Fruit fly (Drosophila melanogaster) whole organism, prepupa: ENCODE results near the gene bma.

Source experiments
- CG10631 ChIP-seq: fragments of 200-800 bp; sonication (Bioruptor generic); optimal IDR thresholded peaks from 2 replicates; lab custom pipeline; 2016; ENCODE audit warnings: missing biosample characterization, missing genetic modification characterization
- CG11294 ChIP-seq: fragments of 200-800 bp; sonication (Bioruptor generic); IDR thresholded peaks from 2 replicates; pipeline ENCODE4 v1.3.6; 2022; ENCODE audit warnings: missing biosample characterization, missing genetic modification characterization
- CG11902 ChIP-seq: fragments of 200-800 bp; sonication (Bioruptor generic); optimal IDR thresholded peaks from 3 replicates; lab custom pipeline; 2016; ENCODE audit warnings: missing biosample characterization, missing genetic modification characterization
- CG15336 ChIP-seq: fragments of 200-800 bp; sonication (Bioruptor generic); IDR thresholded peaks from 2 replicates; pipeline ENCODE4 v1.3.6; 2022; ENCODE audit warnings: missing biosample characterization, missing genetic modification characterization
- CG1621 ChIP-seq: fragments of 200-800 bp; sonication (Bioruptor generic); optimal IDR thresholded peaks from 3 replicates; lab custom pipeline; 2018; ENCODE audit warnings: missing biosample characterization, mild to moderate bottlenecking, missing genetic modification characterization
- CG16779 ChIP-seq: fragments of 200-800 bp; sonication (Bioruptor generic); optimal IDR thresholded peaks from 3 replicates; lab custom pipeline; 2017; ENCODE audit warnings: missing biosample characterization, mild to moderate bottlenecking, missing genetic modification characterization
- CG3032 ChIP-seq: fragments of 200-800 bp; optimal IDR thresholded peaks from 2 replicates; lab custom pipeline; 2019; ENCODE audit warnings: missing biosample characterization, mild to moderate bottlenecking, missing genetic modification characterization, moderate library complexity
- CG31627 ChIP-seq: fragments of 200-800 bp; sonication (Bioruptor generic); optimal IDR thresholded peaks from 3 replicates; lab custom pipeline; 2016; ENCODE audit warnings: missing biosample characterization, missing genetic modification characterization
- CG32006 ChIP-seq: fragments of 200-800 bp; sonication (Bioruptor generic); optimal IDR thresholded peaks from 3 replicates; lab custom pipeline; 2017; ENCODE audit warnings: missing biosample characterization, mild to moderate bottlenecking, missing genetic modification characterization
- CG34406 ChIP-seq: fragments of 200-800 bp; sonication (Bioruptor generic); optimal IDR thresholded peaks from 3 replicates; lab custom pipeline; 2016; ENCODE audit warnings: missing biosample characterization, missing genetic modification characterization
- CG4318 ChIP-seq: fragments of 200-800 bp; sonication (Bioruptor generic); optimal IDR thresholded peaks from 3 replicates; lab custom pipeline; 2017; ENCODE audit warnings: missing biosample characterization, mild to moderate bottlenecking, missing genetic modification characterization
- CG6163 ChIP-seq: fragments of 200-800 bp; sonication (Bioruptor generic); IDR thresholded peaks from 3 replicates; pipeline ENCODE4 v1.3.6; 2022; ENCODE audit warnings: missing biosample characterization, missing genetic modification characterization
- CG6276 ChIP-seq: fragments of 200-800 bp; sonication (Bioruptor generic); optimal IDR thresholded peaks from 2 replicates; lab custom pipeline; 2017; ENCODE audit warnings: missing biosample characterization, mild to moderate bottlenecking, missing genetic modification characterization
- CG6792 ChIP-seq: fragments of 200-800 bp; sonication (Bioruptor generic); optimal IDR thresholded peaks from 3 replicates; lab custom pipeline; 2016; ENCODE audit warnings: missing biosample characterization, missing genetic modification characterization
- CG6854 ChIP-seq: fragments of 200-800 bp; sonication (Bioruptor generic); optimal IDR thresholded peaks from 2 replicates; lab custom pipeline; 2017; ENCODE audit warnings: missing biosample characterization, mild to moderate bottlenecking, missing genetic modification characterization
- CG7368 ChIP-seq: fragments of 200-800 bp; sonication (Bioruptor generic); optimal IDR thresholded peaks from 3 replicates; lab custom pipeline; 2016; ENCODE audit warnings: missing biosample characterization, missing genetic modification characterization
- CG8119 ChIP-seq: fragments of 200-800 bp; sonication (Bioruptor generic); IDR thresholded peaks from 3 replicates; pipeline ENCODE4 v1.3.6; 2022; ENCODE audit warnings: missing biosample characterization, missing genetic modification characterization
- CG8319 ChIP-seq: fragments of 200-800 bp; sonication (Bioruptor generic); optimal IDR thresholded peaks from 3 replicates; lab custom pipeline; 2016; ENCODE audit warnings: missing biosample characterization, missing genetic modification characterization
- CG8632 ChIP-seq: fragments of 200-800 bp; sonication (Bioruptor generic); optimal IDR thresholded peaks from 3 replicates; lab custom pipeline; 2016; ENCODE audit warnings: missing biosample characterization, missing genetic modification characterization
- CG9139 ChIP-seq: fragments of 200-800 bp; sonication (Bioruptor generic); optimal IDR thresholded peaks from 3 replicates; lab custom pipeline; 2017; ENCODE audit warnings: missing biosample characterization, mild to moderate bottlenecking, missing genetic modification characterization
- Eip75B ChIP-seq: fragments of 200-800 bp; sonication (Bioruptor generic); optimal IDR thresholded peaks from 3 replicates; lab custom pipeline; 2016; ENCODE audit warnings: missing biosample characterization, missing genetic modification characterization
- Eip78C ChIP-seq: fragments of 200-800 bp; sonication (Bioruptor generic); peaks from one replicate; lab custom pipeline; 2016; ENCODE audit warnings: missing biosample characterization, missing genetic modification characterization
- Eip93F ChIP-seq: fragments of 200-800 bp; sonication (Bioruptor generic); optimal IDR thresholded peaks from 2 replicates; lab custom pipeline; 2016; ENCODE audit warnings: missing biosample characterization, mild to moderate bottlenecking, missing genetic modification characterization
- Ets21C ChIP-seq: fragments of 200-800 bp; sonication (Bioruptor generic); optimal IDR thresholded peaks from 3 replicates; lab custom pipeline; 2016; ENCODE audit warnings: missing biosample characterization, missing genetic modification characterization
- Gug ChIP-seq: fragments of 200-800 bp; sonication (Bioruptor generic); IDR thresholded peaks from 2 replicates; pipeline ENCODE4 v1.3.6; 2022; ENCODE audit warnings: missing biosample characterization, missing genetic modification characterization
- Hr38 ChIP-seq: sonication (Bioruptor generic); optimal IDR thresholded peaks from 2 replicates; lab custom pipeline; 2016; ENCODE audit warnings: missing biosample characterization, missing genetic modification characterization
- Hr39 ChIP-seq: fragments of 200-800 bp; sonication (Bioruptor generic); optimal IDR thresholded peaks from 2 replicates; lab custom pipeline; 2016; ENCODE audit warnings: missing biosample characterization, missing genetic modification characterization
- Hr4 ChIP-seq: fragments of 200-800 bp; sonication (Bioruptor generic); optimal IDR thresholded peaks from 3 replicates; lab custom pipeline; 2016; ENCODE audit warnings: missing biosample characterization, missing genetic modification characterization
- Lpt ChIP-seq: fragments of 200-800 bp; sonication (Bioruptor generic); optimal IDR thresholded peaks from 3 replicates; lab custom pipeline; 2016; ENCODE audit warnings: missing biosample characterization, missing genetic modification characterization
- OdsH ChIP-seq: fragments of 200-800 bp; sonication (Bioruptor generic); optimal IDR thresholded peaks from 3 replicates; lab custom pipeline; 2016; ENCODE audit warnings: missing biosample characterization, missing genetic modification characterization
- Smox ChIP-seq: fragments of 200-800 bp; sonication (Bioruptor generic); optimal IDR thresholded peaks from 3 replicates; lab custom pipeline; 2016; ENCODE audit warnings: missing biosample characterization, missing genetic modification characterization
- Sox102F ChIP-seq: fragments of 200-800 bp; sonication (Bioruptor generic); optimal IDR thresholded peaks from 2 replicates; lab custom pipeline; 2016; ENCODE audit warnings: missing biosample characterization, mild to moderate bottlenecking, missing genetic modification characterization
- Sox14 ChIP-seq: fragments of 200-800 bp; sonication (Bioruptor generic); optimal IDR thresholded peaks from 3 replicates; lab custom pipeline; 2016; ENCODE audit warnings: missing biosample characterization, missing genetic modification characterization
- Sox15 ChIP-seq: fragments of 200-800 bp; sonication (Bioruptor generic); optimal IDR thresholded peaks from 3 replicates; lab custom pipeline; 2016; ENCODE audit warnings: missing biosample characterization, missing genetic modification characterization
- achi ChIP-seq: fragments of 200-800 bp; sonication (Bioruptor generic); optimal IDR thresholded peaks from 3 replicates; lab custom pipeline; 2016; ENCODE audit warnings: missing biosample characterization, missing genetic modification characterization
- cyc ChIP-seq: fragments of 200-800 bp; sonication (Bioruptor generic); optimal IDR thresholded peaks from 3 replicates; lab custom pipeline; 2016; ENCODE audit warnings: missing biosample characterization, missing genetic modification characterization
- dsx ChIP-seq: fragments of 200-800 bp; optimal IDR thresholded peaks from 3 replicates; lab custom pipeline; 2019; ENCODE audit warnings: missing biosample characterization, mild to moderate bottlenecking, missing genetic modification characterization, moderate library complexity; ENCODE audit not compliant: poor library complexity, severe bottlenecking
- eg ChIP-seq: fragments of 200-800 bp; sonication (Bioruptor generic); IDR thresholded peaks from 3 replicates; pipeline ENCODE4 v1.3.6; 2022; ENCODE audit warnings: missing biosample characterization, missing genetic modification characterization
- fd59A ChIP-seq: fragments of 200-800 bp; sonication (Bioruptor generic); optimal IDR thresholded peaks from 2 replicates; lab custom pipeline; 2017; ENCODE audit warnings: missing biosample characterization, mild to moderate bottlenecking, missing genetic modification characterization, missing genetic modification reagents
- fd85E ChIP-seq: fragments of 200-800 bp; sonication (Bioruptor generic); optimal IDR thresholded peaks from 3 replicates; lab custom pipeline; 2016; ENCODE audit warnings: missing biosample characterization, missing genetic modification characterization
- fkh ChIP-seq: fragments of 200-800 bp; sonication (Bioruptor generic); optimal IDR thresholded peaks from 3 replicates; lab custom pipeline; 2017; ENCODE audit warnings: missing biosample characterization, mild to moderate bottlenecking, missing genetic modification characterization, moderate library complexity
- lz ChIP-seq: fragments of 200-800 bp; sonication (Bioruptor generic); optimal IDR thresholded peaks from 3 replicates; lab custom pipeline; 2016; ENCODE audit warnings: missing biosample characterization, missing genetic modification characterization
- salr ChIP-seq, 2 experiments: fragments of 200-800 bp; sonication (Bioruptor generic); optimal IDR thresholded peaks; 3 replicates each; lab custom pipeline; 2016 to 2018; ENCODE audit warnings: missing biosample characterization in 2 of 2, missing genetic modification characterization in 2 of 2, mild to moderate bottlenecking in 1 of 2
- spab ChIP-seq: fragments of 200-800 bp; sonication (Bioruptor generic); optimal IDR thresholded peaks from 2 replicates; lab custom pipeline; 2017; ENCODE audit warnings: missing biosample characterization, mild to moderate bottlenecking, missing genetic modification characterization, missing genetic modification reagents
- ss ChIP-seq, 2 experiments: fragments of 200-800 bp; sonication (Bioruptor generic); optimal IDR thresholded peaks; 2 replicates in 1 of 2; 3 replicates in 1 of 2; lab custom pipeline; 2017 to 2018; ENCODE audit warnings: mild to moderate bottlenecking in 2 of 2, missing biosample characterization in 2 of 2, missing genetic modification characterization in 2 of 2, moderate library complexity in 1 of 2
- svp ChIP-seq: fragments of 200-800 bp; sonication (Bioruptor generic); peaks from one replicate; lab custom pipeline; 2016; ENCODE audit warnings: missing biosample characterization, missing genetic modification characterization
- vri ChIP-seq: fragments of 200-800 bp; sonication (Bioruptor generic); optimal IDR thresholded peaks from 3 replicates; lab custom pipeline; 2016; ENCODE audit warnings: missing biosample characterization, mild to moderate bottlenecking, missing genetic modification characterization

The bma gene

DNA sequence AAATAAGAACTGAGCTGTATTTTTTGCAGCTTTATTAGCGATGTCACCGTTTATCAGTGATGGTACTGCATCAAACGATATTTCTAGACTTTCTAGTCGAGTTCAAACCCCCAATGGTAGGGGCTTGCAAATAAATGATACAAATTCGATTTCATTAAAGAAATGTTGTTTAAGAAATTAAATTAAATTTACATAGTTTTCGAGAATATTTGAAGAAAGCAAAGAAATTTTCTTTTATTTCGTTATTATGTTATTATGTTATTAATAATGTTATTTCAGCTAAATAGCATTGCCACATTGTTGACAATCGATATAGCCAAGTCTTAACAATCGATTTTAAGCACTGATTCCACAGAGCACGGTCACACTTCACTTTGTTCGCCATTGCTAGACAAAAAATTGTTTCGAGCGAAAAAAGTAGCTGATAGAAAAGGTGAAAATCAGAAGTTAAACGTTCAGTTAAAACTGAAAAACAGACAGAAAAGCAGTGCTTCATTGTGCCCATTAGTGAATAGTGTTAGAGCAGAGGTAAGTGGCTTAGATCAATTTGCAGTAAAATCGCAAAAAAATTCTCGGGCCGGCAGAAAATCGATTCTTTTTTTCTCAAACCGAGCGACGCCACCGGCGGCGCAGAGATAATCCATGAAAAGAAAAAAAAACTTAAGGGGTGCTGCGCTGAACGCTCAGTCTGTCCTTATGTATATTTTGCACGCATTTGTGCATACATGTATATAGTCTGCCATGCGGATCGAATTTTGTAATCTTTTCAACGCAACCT is 43.5 kb upstream of the bma start, which contains the start of the genes iPLA2-VIA and Ciz1 (continued):
- no peak for TF ChIP-seq fd59A (GFP tag; lab: Kevin White, UChicago)
- no peak for TF ChIP-seq CG6163 (GFP tag; lab: Robert Waterston, UW)
- TF ChIP-seq ss (GFP tag; optimal IDR thresholded peaks at IDR 0.05; lab: Kevin White, UChicago): peak in 1 of 2 experiments; percentile 30
- no peak for TF ChIP-seq CG7368 (GFP tag; lab: Kevin White, UChicago)
- TF ChIP-seq spab: no peak
- TF ChIP-seq cyc: no peak
- no peak for TF ChIP-seq CG6792 (GFP tag; lab: Kevin White, UChicago)
- peak; percentile 60 for TF ChIP-seq Eip78C (GFP tag; lab: Kevin White, UChicago)

dm6 chr3L:9865053-9865442 is 42.9 kb upstream of the bma start:
- TF ChIP-seq spab (no peak), Hr39 (no peak), OdsH (GFP tag; lab: Kevin White, UChicago) (no peak), CG31627 (GFP tag; lab: Kevin White, UChicago) (no peak), CG32006 (no peak), Ets21C (GFP tag; lab: Kevin White, UChicago) (no peak), CG15336 (no peak), CG8119 (GFP tag; lab: Robert Waterston, UW) (no peak), Lpt (GFP tag; lab: Kevin White, UChicago) (no peak), Sox15 (GFP tag; lab: Kevin White, UChicago) (no peak), CG8632 (GFP tag; lab: Kevin White, UChicago) (no peak), achi (GFP tag; lab: Kevin White, UChicago) (no peak), Gug (GFP tag; lab: Robert Waterston, UW) (no peak), dsx (GFP tag; lab: Kevin White, UChicago) (no peak), Sox14 (no peak), CG1621 (no peak)

DNA sequence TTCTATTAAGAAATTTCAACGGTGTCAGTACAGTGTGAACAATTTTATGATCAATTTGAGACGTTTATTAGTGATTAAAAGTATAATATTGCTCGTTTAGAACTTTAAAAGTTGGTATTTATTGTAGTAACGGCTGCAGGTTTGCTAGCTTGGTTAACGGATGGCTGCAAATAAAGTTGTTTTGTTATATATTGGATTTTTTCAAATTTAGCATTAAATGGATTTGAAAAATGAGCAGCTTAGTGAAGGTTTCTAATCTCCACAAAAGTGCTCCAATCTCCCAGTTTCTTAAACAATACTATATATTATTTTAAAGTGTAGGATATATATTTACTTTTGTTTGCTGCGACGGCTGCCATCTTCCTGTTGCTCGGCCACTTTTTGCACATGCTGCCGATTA is 35.9 kb upstream of the bma start:
- TF ChIP-seq CG8319 (GFP tag; lab: Kevin White, UChicago): no peak
- TF ChIP-seq CG31627 (GFP tag; lab: Kevin White, UChicago): no peak
- no peak for TF ChIP-seq CG10631 (GFP tag; lab: Kevin White, UChicago)
- peak; percentile 44; the same call in 1 of the 3 replicates for TF ChIP-seq eg
- no peak for TF ChIP-seq CG6792 (GFP tag; lab: Kevin White, UChicago)
- peak; percentile 36; the same call in 1 of the 2 replicates for TF ChIP-seq CG11294
- TF ChIP-seq Sox15 (GFP tag; lab: Kevin White, UChicago): no peak
- TF ChIP-seq vri: no peak
- peak; percentile 64 for TF ChIP-seq CG6276 (GFP tag; lab: Kevin White, UChicago)
- TF ChIP-seq Sox14: no peak
- peak; percentile 46; the same call in 1 of the 3 replicates for TF ChIP-seq CG8119 (GFP tag; lab: Robert Waterston, UW)
- TF ChIP-seq Hr38: no peak
- no peak for TF ChIP-seq CG11902 (GFP tag; lab: Kevin White, UChicago)
- TF ChIP-seq fd85E (GFP tag; lab: Kevin White, UChicago): no peak
- TF ChIP-seq Eip75B (GFP tag; lab: Kevin White, UChicago): no peak
- TF ChIP-seq CG16779 (tag; lab: Kevin White, UChicago): peak; percentile 25
- TF ChIP-seq CG6854 (GFP tag; lab: Kevin White, UChicago): no peak
- TF ChIP-seq CG9139 (GFP tag; lab: Kevin White, UChicago): no peak
- no peak for TF ChIP-seq Eip93F (GFP tag; lab: Kevin White, UChicago)
- peak; percentile 43 for TF ChIP-seq Hr4 (GFP tag; lab: Kevin White, UChicago)
- no peak for TF ChIP-seq OdsH (GFP tag; lab: Kevin White, UChicago)
- no peak for TF ChIP-seq lz (GFP tag; lab: Kevin White, UChicago)
- TF ChIP-seq CG15336: peak; percentile 48; the same call in 1 of the 2 replicates
- TF ChIP-seq Sox102F (GFP tag; lab: Kevin White, UChicago): no peak
- no peak for TF ChIP-seq Smox (GFP tag; lab: Kevin White, UChicago)
- peak; percentile 26 for TF ChIP-seq Lpt (GFP tag; lab: Kevin White, UChicago)
- peak; percentile 18 for TF ChIP-seq CG3032 (tag; lab: Kevin White, UChicago)
- peak; percentile 82 for TF ChIP-seq Eip78C (GFP tag; lab: Kevin White, UChicago)
- TF ChIP-seq Hr39: no peak
- no peak for TF ChIP-seq svp
- TF ChIP-seq salr (GFP tag; optimal IDR thresholded peaks at IDR 0.05; lab: Kevin White, UChicago): peak in 1 of 2 experiments; percentile 33
- no peak for TF ChIP-seq CG4318 (GFP tag; lab: Kevin White, UChicago)
- no peak for TF ChIP-seq fkh
- peak; percentile 39 for TF ChIP-seq CG34406
